Fruit fly (Drosophila melanogaster): Measurements from ENCODE around the gene Gss2.
A peak's percentile ranks its signal among the peaks of the same experiment; 100 is the strongest.
"Not testable (repeated sequence)": the region's sequence is repeated elsewhere in the genome, so short reads cannot be mapped to it uniquely, and the experiment has no call there.

Gene Gss2

dm6 chrX:17899402-17899801 lies at the start of gene Gss2:
Gene Gss2 (plus strand): TSS chrX:17899702.
- TF ChIP-seq jim, tai, lola (GFP tag; optimal IDR thresholded peaks at IDR 0.05): not testable (repeated sequence)

- no peak for TF ChIP-seq CrebA (GFP tag; optimal IDR thresholded peaks at IDR 0.05; ENCODE audit: borderline replicate concordance)
- TF ChIP-seq Hr83 (GFP tag; optimal IDR thresholded peaks at IDR 0.05; ENCODE audit: poor library complexity, severe bottlenecking): peak; percentile 47
- peak; percentile 4 for TF ChIP-seq Myc (optimal IDR thresholded peaks at IDR 0.05)
- no peak for TF ChIP-seq Hnf4 (GFP tag; optimal IDR thresholded peaks at IDR 0.05)
- TF ChIP-seq Rel (GFP tag; optimal IDR thresholded peaks at IDR 0.05): no peak
- peak; percentile 75 for TF ChIP-seq Rel (tag; optimal IDR thresholded peaks at IDR 0.05)
- peak; percentile 50 for TF ChIP-seq h (GFP tag; optimal IDR thresholded peaks at IDR 0.05)
- TF ChIP-seq CG9705 (GFP tag; optimal IDR thresholded peaks at IDR 0.05): peak; percentile 17
- TF ChIP-seq rgr (GFP tag; optimal IDR thresholded peaks at IDR 0.05): peak; percentile 23
- peak; percentile 26 for TF ChIP-seq Sp1 (GFP tag; optimal IDR thresholded peaks at IDR 0.05)
Observed at dm6 chrX:17850179-17850578, 49.3 kb upstream of the Gss2 start, which contains the start of the genes CG15814 and Spt7. Gene CG15814 (minus strand): TSS chrX:17850342. Gene Spt7 (plus strand): TSS chrX:17850460.

dm6 chrX:17852457-17852856 lies 47.0 kb upstream of the Gss2 start, which contains the start of gene CG32554:
Gene CG32554 (minus strand): TSS chrX:17852685.
- TF ChIP-seq CG9705 (GFP tag; optimal IDR thresholded peaks at IDR 0.05): no peak
- no peak for TF ChIP-seq lola (GFP tag; optimal IDR thresholded peaks at IDR 0.05)
- TF ChIP-seq h (GFP tag; optimal IDR thresholded peaks at IDR 0.05): no peak
- TF ChIP-seq CG32264 (GFP tag; optimal IDR thresholded peaks at IDR 0.05): no peak
- no peak for TF ChIP-seq sage (GFP tag; optimal IDR thresholded peaks at IDR 0.05)
- TF ChIP-seq Hr78 (GFP tag; optimal IDR thresholded peaks at IDR 0.05): no peak
- no peak for TF ChIP-seq OdsH (GFP tag; optimal IDR thresholded peaks at IDR 0.05)
- TF ChIP-seq dmrt93B (GFP tag; optimal IDR thresholded peaks at IDR 0.05): no peak

dm6 chrX:17856029-17856428 lies 43.5 kb upstream of the Gss2 start, which contains the start of gene Mco4:
Gene Mco4 (minus strand): TSS chrX:17856129.
- no peak for TF ChIP-seq foxo (GFP tag; optimal IDR thresholded peaks at IDR 0.05)
- no peak for TF ChIP-seq Vsx2 (GFP tag; optimal IDR thresholded peaks at IDR 0.05; ENCODE audit: partially characterized antibody)
- TF ChIP-seq dsf (GFP tag; optimal IDR thresholded peaks at IDR 0.05; ENCODE audit: borderline replicate concordance): no peak
- no peak for TF ChIP-seq Dfd (GFP tag; optimal IDR thresholded peaks at IDR 0.05)
- no peak for TF ChIP-seq HLH106 (tag; optimal IDR thresholded peaks at IDR 0.05)
- no peak for TF ChIP-seq GATAd (GFP tag; optimal IDR thresholded peaks at IDR 0.05)
- no peak for TF ChIP-seq CG32264 (GFP tag; optimal IDR thresholded peaks at IDR 0.05)
- TF ChIP-seq Hr78 (GFP tag; optimal IDR thresholded peaks at IDR 0.05): no peak
- no peak for TF ChIP-seq Abd-B (GFP tag; optimal IDR thresholded peaks at IDR 0.05)
- no peak for TF ChIP-seq Jra (GFP tag; optimal IDR thresholded peaks at IDR 0.05)
- TF ChIP-seq woc (GFP tag; optimal IDR thresholded peaks at IDR 0.05): no peak
- TF ChIP-seq N (GFP tag; optimal IDR thresholded peaks at IDR 0.05): no peak

- no peak for TF ChIP-seq dl (GFP tag; optimal IDR thresholded peaks at IDR 0.05; ENCODE audit: insufficient read depth in 1 of 2, partially characterized antibody in 2 of 2)
- TF ChIP-seq h (GFP tag; optimal IDR thresholded peaks at IDR 0.05): peak; percentile 59
- TF ChIP-seq sage (GFP tag; optimal IDR thresholded peaks at IDR 0.05): no peak
- TF ChIP-seq fru (GFP tag; optimal IDR thresholded peaks at IDR 0.05): peak; percentile 33
- peak; percentile 59 for TF ChIP-seq HLH106 (tag; optimal IDR thresholded peaks at IDR 0.05)
- peak; percentile 18 for TF ChIP-seq CG9705 (GFP tag; optimal IDR thresholded peaks at IDR 0.05)
- peak; percentile 66 for TF ChIP-seq Hnf4 (GFP tag; optimal IDR thresholded peaks at IDR 0.05)
- no peak for TF ChIP-seq Rel (GFP tag; optimal IDR thresholded peaks at IDR 0.05)
- TF ChIP-seq Rel (tag; optimal IDR thresholded peaks at IDR 0.05): peak; percentile 59
- TF ChIP-seq br (GFP tag; optimal IDR thresholded peaks at IDR 0.05): peak; percentile 59
- peak in 1 of 2 experiments; percentile 47 for TF ChIP-seq foxo (GFP tag; optimal IDR thresholded peaks at IDR 0.05)
- peak; percentile 35 for TF ChIP-seq ey (GFP tag; optimal IDR thresholded peaks at IDR 0.05)
- TF ChIP-seq jim (GFP tag; optimal IDR thresholded peaks at IDR 0.05): peak; percentile 90
- TF ChIP-seq CG32264 (GFP tag; optimal IDR thresholded peaks at IDR 0.05): no peak
- TF ChIP-seq Sp1 (GFP tag; optimal IDR thresholded peaks at IDR 0.05): peak; percentile 62
- peak; percentile 43 for TF ChIP-seq psq (GFP tag; optimal IDR thresholded peaks at IDR 0.05)
- peak; percentile 39 for TF ChIP-seq OdsH (GFP tag; optimal IDR thresholded peaks at IDR 0.05)
- peak; percentile 60 for TF ChIP-seq Jra (GFP tag; optimal IDR thresholded peaks at IDR 0.05)
- no peak for TF ChIP-seq GATAd (GFP tag; optimal IDR thresholded peaks at IDR 0.05)
- peak; percentile 26 for TF ChIP-seq rgr (GFP tag; optimal IDR thresholded peaks at IDR 0.05)
Observed at dm6 chrX:17856458-17857277, 42.8 kb upstream of the Gss2 start, which contains the start of gene Srx. Gene Srx (plus strand): TSS chrX:17856974.

All from whole organism, wandering third instar larva.